Fruit fly (Drosophila melanogaster) whole organism, embryonic: ENCODE measurements around the gene BORCS6.

Source experiments
- CG10321 ChIP-seq: fragments of 200-800 bp; sonication (Bioruptor generic); IDR thresholded peaks from 2 replicates; pipeline ENCODE4 v1.3.6; 2022; ENCODE audit warnings: missing biosample characterization, missing genetic modification characterization
- CG11247 ChIP-seq: fragments of 200-800 bp; sonication (Bioruptor generic); IDR thresholded peaks from 2 replicates; pipeline ENCODE4 v1.3.6; 2022; ENCODE audit warnings: missing biosample characterization, missing genetic modification characterization
- CG11504 ChIP-seq: fragments of 200-800 bp; sonication (Bioruptor generic); optimal IDR thresholded peaks from 3 replicates; lab custom pipeline; 2019; ENCODE audit warnings: missing biosample characterization, mild to moderate bottlenecking, missing genetic modification characterization, moderate library complexity
- CG11560 ChIP-seq: fragments of 200-800 bp; sonication (Bioruptor generic); IDR thresholded peaks from 3 replicates; pipeline ENCODE4 v1.3.6; 2022; ENCODE audit warnings: missing biosample characterization, missing genetic modification characterization
- CG12155 ChIP-seq: fragments of 200-800 bp; sonication (Bioruptor generic); optimal IDR thresholded peaks from 3 replicates; lab custom pipeline; 2016; ENCODE audit warnings: missing biosample characterization, missing genetic modification characterization
- CG14014 ChIP-seq: fragments of 200-800 bp; sonication (Bioruptor generic); IDR thresholded peaks from 2 replicates; pipeline ENCODE4 v1.3.6; 2022; ENCODE audit warnings: missing biosample characterization, missing genetic modification characterization
- CG14710 ChIP-seq: fragments of 200-800 bp; sonication (Bioruptor generic); optimal IDR thresholded peaks from 3 replicates; lab custom pipeline; 2019; ENCODE audit warnings: missing biosample characterization, mild to moderate bottlenecking, missing genetic modification characterization, moderate library complexity
- CG14860 ChIP-seq: fragments of 200-800 bp; sonication (Bioruptor generic); IDR thresholded peaks from 3 replicates; pipeline ENCODE4 v1.3.6; 2022; ENCODE audit warnings: missing biosample characterization, missing genetic modification characterization; ENCODE audit not compliant: partially characterized antibody
- CG15011 ChIP-seq: fragments of 200-800 bp; sonication (Bioruptor generic); optimal IDR thresholded peaks from 3 replicates; lab custom pipeline; 2018; ENCODE audit warnings: missing biosample characterization, mild to moderate bottlenecking, missing genetic modification characterization
- CG17612 ChIP-seq: fragments of 200-800 bp; sonication (Bioruptor generic); IDR thresholded peaks from 2 replicates; pipeline ENCODE4 v1.3.6; 2022; ENCODE audit warnings: missing biosample characterization, missing genetic modification characterization
- CG18599 ChIP-seq: fragments of 200-800 bp; sonication (Bioruptor generic); optimal IDR thresholded peaks from 3 replicates; lab custom pipeline; 2017; ENCODE audit warnings: missing biosample characterization, missing genetic modification characterization, mild to moderate bottlenecking, moderate library complexity, missing genetic modification reagents
- CG2116 ChIP-seq: fragments of 200-800 bp; sonication (Bioruptor generic); optimal IDR thresholded peaks from 3 replicates; lab custom pipeline; 2018; ENCODE audit warnings: missing biosample characterization, mild to moderate bottlenecking, missing genetic modification characterization
- CG3847 ChIP-seq: fragments of 200-800 bp; sonication (Bioruptor generic); IDR thresholded peaks from 2 replicates; pipeline ENCODE4 v1.3.6; 2022; ENCODE audit warnings: missing biosample characterization, missing genetic modification characterization
- CG5180 ChIP-seq: fragments of 200-800 bp; sonication (Bioruptor generic); optimal IDR thresholded peaks from 3 replicates; lab custom pipeline; 2017; ENCODE audit warnings: missing biosample characterization, missing genetic modification characterization, mild to moderate bottlenecking, moderate library complexity, missing genetic modification reagents
- CG7271 ChIP-seq: fragments of 200-800 bp; sonication (Bioruptor generic); optimal IDR thresholded peaks from 2 replicates; lab custom pipeline; 2018; ENCODE audit warnings: missing biosample characterization, mild to moderate bottlenecking, missing genetic modification characterization, moderate library complexity
- CG7372 ChIP-seq: fragments of 200-800 bp; sonication (Bioruptor generic); IDR thresholded peaks from 2 replicates; pipeline ENCODE4 v1.3.6; 2022; ENCODE audit warnings: missing biosample characterization, missing genetic modification characterization
- Hr3 ChIP-seq: fragments of 200-800 bp; sonication (Bioruptor generic); optimal IDR thresholded peaks from 3 replicates; lab custom pipeline; 2016; ENCODE audit warnings: missing biosample characterization, missing genetic modification characterization
- Mad ChIP-seq: fragments of 200-800 bp; sonication (Bioruptor generic); optimal IDR thresholded peaks from 2 replicates; lab custom pipeline; 2016; ENCODE audit warnings: missing biosample characterization, missing genetic modification characterization
- Max ChIP-seq: fragments of 200-800 bp; sonication (Bioruptor generic); optimal IDR thresholded peaks from 2 replicates; lab custom pipeline; 2016; ENCODE audit warnings: missing biosample characterization, mild to moderate bottlenecking, missing genetic modification characterization
- Neu2 ChIP-seq: fragments of 200-800 bp; sonication (Bioruptor generic); optimal IDR thresholded peaks from 3 replicates; lab custom pipeline; 2016; ENCODE audit warnings: missing biosample characterization, missing genetic modification characterization, borderline replicate concordance
- Opbp ChIP-seq: fragments of 200-800 bp; sonication (Bioruptor generic); IDR thresholded peaks from 3 replicates; pipeline ENCODE4 v1.3.6; 2022; ENCODE audit warnings: missing biosample characterization, missing genetic modification characterization; ENCODE audit not compliant: partially characterized antibody
- PHDP ChIP-seq: fragments of 200-800 bp; sonication (Bioruptor generic); optimal IDR thresholded peaks from 3 replicates; lab custom pipeline; 2018; ENCODE audit warnings: missing biosample characterization, mild to moderate bottlenecking, missing genetic modification characterization, moderate library complexity
- Rfx ChIP-seq: fragments of 200-800 bp; sonication (Bioruptor generic); IDR thresholded peaks from 2 replicates; pipeline ENCODE4 v1.3.6; 2022; ENCODE audit warnings: missing biosample characterization, missing genetic modification characterization
- Side ChIP-seq: fragments of 200-800 bp; sonication (Bioruptor generic); optimal IDR thresholded peaks from 2 replicates; lab custom pipeline; 2016; ENCODE audit warnings: missing biosample characterization, missing genetic modification characterization
- Usf ChIP-seq: fragments of 200-800 bp; sonication (Bioruptor generic); optimal IDR thresholded peaks from 2 replicates; lab custom pipeline; 2017; ENCODE audit warnings: missing genotype, missing biosample characterization, missing genetic modification characterization
- Vsx1 ChIP-seq: fragments of 200-800 bp; sonication (Bioruptor generic); optimal IDR thresholded peaks from 2 replicates; lab custom pipeline; 2017; ENCODE audit warnings: missing biosample characterization, mild to moderate bottlenecking, missing genetic modification characterization, missing genetic modification reagents
- ap ChIP-seq: fragments of 200-800 bp; sonication (Bioruptor generic); IDR thresholded peaks from 2 replicates; pipeline ENCODE4 v1.3.6; 2022; ENCODE audit warnings: missing biosample characterization, missing genetic modification characterization
- ara ChIP-seq: fragments of 200-800 bp; sonication (Bioruptor generic); IDR thresholded peaks from 2 replicates; pipeline ENCODE4 v1.3.6; 2022; ENCODE audit warnings: missing biosample characterization, missing genetic modification characterization
- cas ChIP-seq: fragments of 200-800 bp; sonication (Bioruptor generic); IDR thresholded peaks from 2 replicates; pipeline ENCODE4 v1.3.6; 2022; ENCODE audit warnings: missing biosample characterization, missing genetic modification characterization
- cato ChIP-seq: fragments of 200-800 bp; sonication (Bioruptor generic); optimal IDR thresholded peaks from 2 replicates; lab custom pipeline; 2016; ENCODE audit warnings: missing biosample characterization, missing genetic modification characterization, borderline replicate concordance
- chinmo ChIP-seq: fragments of 200-800 bp; sonication (Bioruptor generic); IDR thresholded peaks from 4 replicates; pipeline ENCODE4 v1.3.6; 2022; ENCODE audit warnings: missing biosample characterization, missing genetic modification characterization; ENCODE audit not compliant: partially characterized antibody
- chn ChIP-seq: fragments of 200-800 bp; sonication (Bioruptor generic); optimal IDR thresholded peaks from 2 replicates; lab custom pipeline; 2016; ENCODE audit warnings: missing biosample characterization, missing genetic modification characterization
- ewg ChIP-seq: fragments of 200-800 bp; sonication (Bioruptor generic); optimal IDR thresholded peaks from 3 replicates; lab custom pipeline; 2017; ENCODE audit warnings: mild to moderate bottlenecking, missing biosample characterization, missing genetic modification reagents, missing genetic modification characterization
- gem ChIP-seq: fragments of 200-800 bp; sonication (Bioruptor generic); optimal IDR thresholded peaks from 2 replicates; lab custom pipeline; 2019; ENCODE audit warnings: missing biosample characterization, mild to moderate bottlenecking, missing genetic modification characterization, moderate library complexity
- gfzf ChIP-seq: fragments of 200-800 bp; sonication (Bioruptor generic); optimal IDR thresholded peaks from 2 replicates; lab custom pipeline; 2016; ENCODE audit warnings: missing biosample characterization, mild to moderate bottlenecking, missing genetic modification characterization, moderate library complexity
- hb ChIP-seq: fragments of 200-800 bp; sonication (Bioruptor generic); IDR thresholded peaks from 3 replicates; pipeline ENCODE4 v1.3.6; 2022; ENCODE audit warnings: missing biosample characterization, missing genetic modification characterization; ENCODE audit not compliant: partially characterized antibody
- jumu ChIP-seq: fragments of 200-800 bp; sonication (Bioruptor generic); optimal IDR thresholded peaks from 3 replicates; lab custom pipeline; 2016; ENCODE audit warnings: missing biosample characterization, missing genetic modification characterization
- run ChIP-seq: fragments of 200-800 bp; sonication (Bioruptor generic); optimal IDR thresholded peaks from 3 replicates; lab custom pipeline; 2018; ENCODE audit warnings: missing biosample characterization, mild to moderate bottlenecking, missing genetic modification characterization
- salm ChIP-seq: fragments of 200-800 bp; sonication (Bioruptor generic); optimal IDR thresholded peaks from 2 replicates; lab custom pipeline; 2018; ENCODE audit warnings: missing biosample characterization, mild to moderate bottlenecking, missing genetic modification characterization
- scrt ChIP-seq: fragments of 200-800 bp; sonication (Bioruptor generic); optimal IDR thresholded peaks from 2 replicates; lab custom pipeline; 2018; ENCODE audit warnings: missing biosample characterization, mild to moderate bottlenecking, missing genetic modification characterization, moderate library complexity
- sr ChIP-seq: fragments of 200-800 bp; sonication (Bioruptor generic); IDR thresholded peaks from 3 replicates; pipeline ENCODE4 v1.3.6; 2022; ENCODE audit warnings: missing biosample characterization, missing genetic modification characterization
- sug ChIP-seq: fragments of 200-800 bp; optimal IDR thresholded peaks from 2 replicates; lab custom pipeline; 2019; ENCODE audit warnings: missing biosample characterization, mild to moderate bottlenecking, missing genetic modification characterization, moderate library complexity
- tin ChIP-seq: fragments of 200-800 bp; sonication (Bioruptor generic); optimal IDR thresholded peaks from 3 replicates; lab custom pipeline; 2016; ENCODE audit warnings: missing biosample characterization, missing genetic modification characterization
- tna ChIP-seq: fragments of 200-800 bp; sonication (Bioruptor generic); IDR thresholded peaks from 2 replicates; pipeline ENCODE4 v1.3.6; 2022; ENCODE audit warnings: missing biosample characterization, missing genetic modification characterization; ENCODE audit not compliant: partially characterized antibody
- toy ChIP-seq: fragments of 200-800 bp; sonication (Bioruptor generic); IDR thresholded peaks from 2 replicates; pipeline ENCODE4 v1.3.6; 2022; ENCODE audit warnings: missing biosample characterization, missing genetic modification characterization
- wdn ChIP-seq: fragments of 200-800 bp; sonication (Bioruptor generic); IDR thresholded peaks from 2 replicates; pipeline ENCODE4 v1.3.6; 2022; ENCODE audit warnings: missing biosample characterization, missing genetic modification characterization
- wek ChIP-seq: fragments of 200-800 bp; sonication (Bioruptor generic); optimal IDR thresholded peaks from 3 replicates; lab custom pipeline; 2018; ENCODE audit warnings: missing biosample characterization, mild to moderate bottlenecking, missing genetic modification characterization, moderate library complexity
- z ChIP-seq: fragments of 200-800 bp; sonication (Bioruptor generic); IDR thresholded peaks from 3 replicates; pipeline ENCODE4 v1.3.6; 2022; ENCODE audit warnings: missing biosample characterization, missing genetic modification characterization
- zen ChIP-seq: fragments of 200-800 bp; sonication (Bioruptor generic); optimal IDR thresholded peaks from 3 replicates; lab custom pipeline; 2018; ENCODE audit warnings: missing biosample characterization, mild to moderate bottlenecking, missing genetic modification characterization, moderate library complexity

The BORCS6 gene

dm6 chr3L:545512-546161, 5.0 kb downstream of the BORCS6 start (continued):
- TF ChIP-seq salm (tag; lab: Kevin White, UChicago) (no peak), CG10321 (GFP tag; lab: Robert Waterston, UW) (0 out of 2 replicates have a peak, but pooled peaks have one; percentile 35), Max (GFP tag; lab: Kevin White, UChicago) (peak; percentile 21), toy (GFP tag; lab: Robert Waterston, UW) (peak; percentile 53; the same call in 1 of the 2 replicates), Mad (GFP tag; lab: Kevin White, UChicago) (peak; percentile 57), tna (GFP tag; lab: Robert Waterston, UW) (no peak), PHDP (tag; lab: Kevin White, UChicago) (peak; percentile 61), run (tag; lab: Kevin White, UChicago) (no peak), CG11247 (GFP tag; lab: Robert Waterston, UW) (peak; percentile 65; the same call in 1 of the 2 replicates), cas (GFP tag; lab: Robert Waterston, UW) (peak; percentile 59; the same call in 1 of the 2 replicates), CG11504 (tag; lab: Kevin White, UChicago) (peak; percentile 68), CG14014 (GFP tag; lab: Robert Waterston, UW) (peak; percentile 77), Neu2 (GFP tag; lab: Kevin White, UChicago) (no peak), chinmo (GFP tag; lab: Robert Waterston, UW) (no peak), CG15011 (GFP tag; lab: Kevin White, UChicago) (peak; percentile 66), tin (GFP tag; lab: Kevin White, UChicago) (peak; percentile 43), CG3847 (peak; percentile 67), gfzf (GFP tag; lab: Kevin White, UChicago) (no peak), z (GFP tag; lab: Robert Waterston, UW) (no peak), jumu (GFP tag; lab: Kevin White, UChicago) (peak; percentile 48), CG2116 (GFP tag; lab: Kevin White, UChicago) (no peak), scrt (peak; percentile 80), gem (tag; lab: Kevin White, UChicago) (peak; percentile 78), CG7271 (no peak), sr (no peak), Usf (no peak), sug (tag; lab: Kevin White, UChicago) (peak; percentile 22), CG11560 (tag; lab: Robert Waterston, UW) (no peak), wdn (GFP tag; lab: Robert Waterston, UW) (peak; percentile 73; the same call in 1 of the 2 replicates), cato (GFP tag; lab: Kevin White, UChicago) (no peak), Opbp (GFP tag; lab: Robert Waterston, UW) (no peak), CG7372 (GFP tag; lab: Robert Waterston, UW) (0 out of 2 replicates have a peak, but pooled peaks have one; percentile 29), hb (GFP tag; lab: Robert Waterston, UW) (no peak), ewg (GFP tag; lab: Kevin White, UChicago) (peak; percentile 18), CG12155 (GFP tag; lab: Kevin White, UChicago) (peak; percentile 60), chn (GFP tag; lab: Kevin White, UChicago) (peak; percentile 62), Rfx (GFP tag; lab: Robert Waterston, UW) (peak; percentile 83), CG14860 (GFP tag; lab: Robert Waterston, UW) (no peak), wek (GFP tag; lab: Kevin White, UChicago) (no peak), CG5180 (GFP tag; lab: Kevin White, UChicago) (peak; percentile 24), CG14710 (no peak), Side (GFP tag; lab: Kevin White, UChicago) (peak; percentile 60), CG18599 (peak; percentile 93), Vsx1 (GFP tag; lab: Kevin White, UChicago) (no peak), ara (GFP tag; lab: Robert Waterston, UW) (0 out of 2 replicates have a peak, but pooled peaks have one; percentile 5), zen (tag; lab: Kevin White, UChicago) (peak; percentile 2), CG17612 (GFP tag; lab: Robert Waterston, UW) (peak; percentile 43; the same call in 1 of the 2 replicates), ap (GFP tag; lab: Robert Waterston, UW) (peak; percentile 22; the same call in 1 of the 2 replicates), Hr3 (peak; percentile 12)
